Fruit fly (Drosophila melanogaster) whole organism, embryonic: ENCODE data around the gene GstD10.

Source experiments
- B-H1 ChIP-seq: fragments of 200-800 bp; sonication (Bioruptor generic); IDR thresholded peaks from 3 replicates; pipeline ENCODE4 v1.3.6; 2022; ENCODE audit warnings: missing biosample characterization, missing genetic modification characterization
- Bgb ChIP-seq: fragments of 200-800 bp; sonication (Bioruptor generic); IDR thresholded peaks from 2 replicates; pipeline ENCODE4 v1.3.6; 2022; ENCODE audit warnings: missing biosample characterization, missing genetic modification characterization; ENCODE audit not compliant: partially characterized antibody
- Bteb2 ChIP-seq: fragments of 200-800 bp; sonication (Bioruptor generic); optimal IDR thresholded peaks from 2 replicates; lab custom pipeline; 2016; ENCODE audit warnings: missing biosample characterization, missing genetic modification characterization
- CG10654 ChIP-seq: fragments of 200-800 bp; sonication (Bioruptor generic); optimal IDR thresholded peaks from 2 replicates; lab custom pipeline; 2016; ENCODE audit warnings: missing biosample characterization, missing genetic modification characterization
- CG11247 ChIP-seq: fragments of 200-800 bp; sonication (Bioruptor generic); IDR thresholded peaks from 2 replicates; pipeline ENCODE4 v1.3.6; 2022; ENCODE audit warnings: missing biosample characterization, missing genetic modification characterization
- CG11504 ChIP-seq: fragments of 200-800 bp; sonication (Bioruptor generic); optimal IDR thresholded peaks from 3 replicates; lab custom pipeline; 2019; ENCODE audit warnings: missing biosample characterization, mild to moderate bottlenecking, missing genetic modification characterization, moderate library complexity
- CG1233 ChIP-seq: fragments of 200-800 bp; sonication (Bioruptor generic); optimal IDR thresholded peaks from 4 replicates; lab custom pipeline; 2018; ENCODE audit warnings: missing biosample characterization, mild to moderate bottlenecking, missing genetic modification characterization
- CG14667 ChIP-seq: fragments of 200-800 bp; sonication (Bioruptor generic); IDR thresholded peaks from 2 replicates; pipeline ENCODE4 v1.3.6; 2022; ENCODE audit warnings: missing biosample characterization, missing genetic modification characterization
- CG14965 ChIP-seq: fragments of 200-800 bp; sonication (Bioruptor generic); optimal IDR thresholded peaks from 2 replicates; lab custom pipeline; 2016; ENCODE audit warnings: missing biosample characterization, missing genetic modification characterization, borderline replicate concordance
- CG16863 ChIP-seq: fragments of 200-800 bp; sonication (Bioruptor generic); optimal IDR thresholded peaks from 3 replicates; lab custom pipeline; 2016; ENCODE audit warnings: missing biosample characterization, missing genetic modification characterization
- CG17186 ChIP-seq: fragments of 200-800 bp; sonication (Bioruptor generic); optimal IDR thresholded peaks from 3 replicates; lab custom pipeline; 2017; ENCODE audit warnings: missing biosample characterization, missing genetic modification reagents, missing genetic modification characterization
- CG17912 ChIP-seq: fragments of 200-800 bp; sonication (Bioruptor generic); optimal IDR thresholded peaks from 2 replicates; lab custom pipeline; 2018; ENCODE audit warnings: missing biosample characterization, mild to moderate bottlenecking, missing genetic modification characterization
- CG18599 ChIP-seq: fragments of 200-800 bp; sonication (Bioruptor generic); optimal IDR thresholded peaks from 3 replicates; lab custom pipeline; 2017; ENCODE audit warnings: missing biosample characterization, missing genetic modification characterization, mild to moderate bottlenecking, moderate library complexity, missing genetic modification reagents
- CG2712 ChIP-seq: fragments of 200-800 bp; optimal IDR thresholded peaks from 3 replicates; lab custom pipeline; 2019; ENCODE audit warnings: missing biosample characterization, mild to moderate bottlenecking, missing genetic modification characterization, moderate library complexity
- CG30431 ChIP-seq: fragments of 200-800 bp; sonication (Bioruptor generic); optimal IDR thresholded peaks from 2 replicates; lab custom pipeline; 2017; ENCODE audit warnings: missing biosample characterization, missing genetic modification characterization
- CG34422 ChIP-seq: fragments of 200-800 bp; sonication (Bioruptor generic); IDR thresholded peaks from 3 replicates; pipeline ENCODE4 v1.3.6; 2022; ENCODE audit warnings: missing biosample characterization, missing genetic modification characterization
- CG43689 ChIP-seq: fragments of 200-800 bp; sonication (Bioruptor generic); IDR thresholded peaks from 2 replicates; pipeline ENCODE4 v1.3.6; 2022; ENCODE audit warnings: missing biosample characterization, missing genetic modification characterization
- CG6654 ChIP-seq: fragments of 200-800 bp; sonication (Bioruptor generic); optimal IDR thresholded peaks from 2 replicates; lab custom pipeline; 2017; ENCODE audit warnings: missing biosample characterization, mild to moderate bottlenecking, missing genetic modification characterization
- CG7928 ChIP-seq: fragments of 200-800 bp; sonication (Bioruptor generic); optimal IDR thresholded peaks from 2 replicates; lab custom pipeline; 2017; ENCODE audit warnings: missing biosample characterization, mild to moderate bottlenecking, missing genetic modification characterization
- Dad ChIP-seq: fragments of 200-800 bp; sonication (Bioruptor generic); optimal IDR thresholded peaks from 3 replicates; lab custom pipeline; 2016; ENCODE audit warnings: missing biosample characterization, missing genetic modification characterization
- Deaf1 ChIP-seq: fragments of 200-800 bp; optimal IDR thresholded peaks from 3 replicates; lab custom pipeline; 2019; ENCODE audit warnings: missing biosample characterization, mild to moderate bottlenecking, missing genetic modification characterization, moderate library complexity
- Dref ChIP-seq: fragments of 200-800 bp; sonication (Bioruptor generic); IDR thresholded peaks from 2 replicates; pipeline ENCODE4 v1.3.6; 2022; ENCODE audit warnings: missing biosample characterization, missing genetic modification characterization
- GATAe ChIP-seq: fragments of 200-800 bp; sonication (Bioruptor generic); conservative IDR thresholded peaks from 2 replicates; pipeline ENCODE4 v1.3.6; 2022; ENCODE audit warnings: missing biosample characterization, missing genetic modification characterization
- HLH54F ChIP-seq: fragments of 200-800 bp; sonication (Bioruptor generic); optimal IDR thresholded peaks from 3 replicates; lab custom pipeline; 2016; ENCODE audit warnings: missing biosample characterization, missing genetic modification characterization
- HLHmδ ChIP-seq: fragments of 200-800 bp; sonication (Bioruptor generic); optimal IDR thresholded peaks from 2 replicates; lab custom pipeline; 2018; ENCODE audit warnings: missing biosample characterization, mild to moderate bottlenecking, missing genetic modification characterization, moderate library complexity
- Hand ChIP-seq: fragments of 200-800 bp; sonication (Bioruptor generic); optimal IDR thresholded peaks from 2 replicates; lab custom pipeline; 2017; ENCODE audit warnings: mild to moderate bottlenecking, missing biosample characterization, missing genetic modification reagents, missing genetic modification characterization
- HmgD ChIP-seq: fragments of 200-800 bp; sonication (Bioruptor generic); optimal IDR thresholded peaks from 3 replicates; lab custom pipeline; 2016; ENCODE audit warnings: missing biosample characterization, missing genetic modification characterization
- Hr3 ChIP-seq: fragments of 200-800 bp; sonication (Bioruptor generic); optimal IDR thresholded peaks from 3 replicates; lab custom pipeline; 2016; ENCODE audit warnings: missing biosample characterization, missing genetic modification characterization
- Hsf ChIP-seq: fragments of 200-800 bp; sonication (Bioruptor generic); optimal IDR thresholded peaks from 3 replicates; lab custom pipeline; 2016; ENCODE audit warnings: missing biosample characterization, missing genetic modification characterization
- MBD-R2 ChIP-seq: fragments of 200-800 bp; sonication (Bioruptor generic); IDR thresholded peaks from 2 replicates; pipeline ENCODE4 v1.3.6; 2022; ENCODE audit warnings: missing biosample characterization, missing genetic modification characterization
- Neu2 ChIP-seq: fragments of 200-800 bp; sonication (Bioruptor generic); optimal IDR thresholded peaks from 3 replicates; lab custom pipeline; 2016; ENCODE audit warnings: missing biosample characterization, missing genetic modification characterization, borderline replicate concordance
- Scr ChIP-seq: fragments of 200-800 bp; sonication (Bioruptor generic); IDR thresholded peaks from 2 replicates; pipeline ENCODE4 v1.3.6; 2022; ENCODE audit warnings: missing biosample characterization, missing genetic modification characterization; ENCODE audit not compliant: partially characterized antibody
- cad ChIP-seq: fragments of >200 bp; optimal IDR thresholded peaks from 2 replicates; lab custom pipeline; 2017; ENCODE audit warnings: missing biosample characterization, missing genetic modification characterization
- grau ChIP-seq: fragments of 200-800 bp; optimal IDR thresholded peaks from 3 replicates; lab custom pipeline; 2019; ENCODE audit warnings: missing biosample characterization, mild to moderate bottlenecking, missing genetic modification characterization, moderate library complexity
- insv ChIP-seq, 2 experiments: fragments of 200-800 bp; sonication (Bioruptor generic); optimal IDR thresholded peaks; 3 replicates each; lab custom pipeline; 2016 to 2018; ENCODE audit warnings: missing biosample characterization in 2 of 2, missing genetic modification characterization in 2 of 2
- lab ChIP-seq: fragments of 200-800 bp; sonication (Bioruptor generic); optimal IDR thresholded peaks from 3 replicates; lab custom pipeline; 2017; ENCODE audit warnings: missing biosample characterization, missing genetic modification characterization, mild to moderate bottlenecking, moderate library complexity, missing genetic modification reagents
- lilli ChIP-seq: fragments of 200-800 bp; sonication (Bioruptor generic); optimal IDR thresholded peaks from 3 replicates; lab custom pipeline; 2016; ENCODE audit warnings: missing biosample characterization, missing genetic modification characterization
- lola ChIP-seq, 3 experiments: fragments of >200 bp in 2 of 3; fragments of 200-800 bp in 1 of 3; sonication (Bioruptor generic) in 1 of 3; optimal IDR thresholded peaks; 2 replicates each; lab custom pipeline; 2017 to 2019; ENCODE audit warnings: missing biosample characterization in 3 of 3, missing genetic modification characterization in 3 of 3, mild to moderate bottlenecking in 1 of 3, moderate library complexity in 1 of 3
- odd ChIP-seq: fragments of 200-800 bp; sonication (Bioruptor generic); optimal IDR thresholded peaks from 2 replicates; lab custom pipeline; 2017; ENCODE audit warnings: missing biosample characterization, mild to moderate bottlenecking, missing genetic modification characterization
- pita ChIP-seq: fragments of 200-800 bp; sonication (Bioruptor generic); optimal IDR thresholded peaks from 2 replicates; lab custom pipeline; 2017; ENCODE audit warnings: missing biosample characterization, mild to moderate bottlenecking, missing genetic modification characterization
- ranshi ChIP-seq: fragments of 200-800 bp; sonication (Bioruptor generic); IDR thresholded peaks from 2 replicates; pipeline ENCODE4 v1.3.6; 2022; ENCODE audit warnings: missing biosample characterization, missing genetic modification characterization
- sima ChIP-seq: fragments of 200-800 bp; sonication (Bioruptor generic); optimal IDR thresholded peaks from 2 replicates; lab custom pipeline; 2016; ENCODE audit warnings: missing biosample characterization, missing genetic modification characterization
- sna ChIP-seq: fragments of 200-800 bp; sonication (Bioruptor generic); IDR thresholded peaks from 2 replicates; pipeline ENCODE4 v1.3.6; 2022; ENCODE audit warnings: missing biosample characterization, missing genetic modification characterization; ENCODE audit not compliant: partially characterized antibody
- sqz ChIP-seq: fragments of 200-800 bp; sonication (Bioruptor generic); optimal IDR thresholded peaks from 3 replicates; lab custom pipeline; 2018; ENCODE audit warnings: missing biosample characterization, mild to moderate bottlenecking, missing genetic modification characterization
- stc ChIP-seq: fragments of 200-800 bp; sonication (Bioruptor generic); IDR thresholded peaks from 2 replicates; pipeline ENCODE4 v1.3.6; 2022; ENCODE audit warnings: missing biosample characterization, missing genetic modification characterization
- unc-4 ChIP-seq: fragments of 200-800 bp; sonication (Bioruptor generic); IDR thresholded peaks from 2 replicates; pipeline ENCODE4 v1.3.6; 2022; ENCODE audit warnings: missing biosample characterization, missing genetic modification characterization; ENCODE audit not compliant: partially characterized antibody
- vvl ChIP-seq: fragments of 200-800 bp; sonication (Bioruptor generic); IDR thresholded peaks from 2 replicates; pipeline ENCODE4 v1.3.6; 2022; ENCODE audit warnings: missing biosample characterization, missing genetic modification characterization
- zen2 ChIP-seq: fragments of 200-800 bp; sonication (Bioruptor generic); IDR thresholded peaks from 3 replicates; pipeline ENCODE4 v1.3.6; 2022; ENCODE audit warnings: missing biosample characterization, missing genetic modification characterization; ENCODE audit not compliant: partially characterized antibody

Gene GstD10

dm6 chr3R:12408160-12408559 is 42.6 kb upstream of the GstD10 start, which contains the start of gene CG5196 (continued):
- TF ChIP-seq grau (tag; lab: Kevin White, UChicago) (peak; percentile 31), unc-4 (GFP tag; lab: Robert Waterston, UW) (peak; percentile 73), Bgb (peak; percentile 84), HLHmδ (GFP tag; lab: Kevin White, UChicago) (peak; percentile 49), stc (GFP tag; lab: Robert Waterston, UW) (0 out of 2 replicates have a peak, but pooled peaks have one; percentile 25), B-H1 (GFP tag; lab: Robert Waterston, UW) (no peak), Dref (peak; percentile 93), CG18599 (GFP tag; lab: Kevin White, UChicago) (no peak), GATAe (GFP tag; lab: Robert Waterston, UW) (no peak), CG34422 (peak; percentile 84; the same call in 2 of the 3 replicates), ranshi (GFP tag; lab: Robert Waterston, UW) (no peak), CG10654 (GFP tag; lab: Kevin White, UChicago) (no peak), zen2 (GFP tag; lab: Robert Waterston, UW) (peak; percentile 74), CG17186 (GFP tag; lab: Kevin White, UChicago) (peak; percentile 49), lilli (GFP tag; lab: Kevin White, UChicago) (peak; percentile 11), CG1233 (no peak), CG14965 (GFP tag; lab: Kevin White, UChicago) (no peak), sna (GFP tag; lab: Robert Waterston, UW) (peak; percentile 60), MBD-R2 (GFP tag; lab: Robert Waterston, UW) (peak; percentile 95), CG6654 (peak; percentile 95), Hsf (GFP tag; lab: Kevin White, UChicago) (no peak), sima (GFP tag; lab: Kevin White, UChicago) (no peak), cad (no peak)

dm6 chr3R:12406235-12407196 is 41.0 kb upstream of the GstD10 start, which contains the start of gene CG5167:
Gene CG5167, plus strand, starts transcription at chr3R:12406532.
- TF ChIP-seq sqz (GFP tag; lab: Kevin White, UChicago) (peak; percentile 2), Hand (GFP tag; lab: Kevin White, UChicago) (no peak), pita (no peak), Neu2 (GFP tag; lab: Kevin White, UChicago) (no peak), CG17912 (GFP tag; lab: Kevin White, UChicago) (no peak), CG11247 (no peak), HmgD (no peak), Hr3 (GFP tag; lab: Kevin White, UChicago) (no peak), odd (GFP tag; lab: Kevin White, UChicago) (peak; percentile 3), vvl (GFP tag; lab: Robert Waterston, UW) (peak; percentile 49; the same call in 1 of the 2 replicates), CG14667 (GFP tag; lab: Robert Waterston, UW) (no peak), Dad (GFP tag; lab: Kevin White, UChicago) (no peak), HLH54F (GFP tag; lab: Kevin White, UChicago) (no peak), CG11504 (tag; lab: Kevin White, UChicago) (no peak), Bteb2 (GFP tag; lab: Kevin White, UChicago) (no peak), CG30431 (no peak), CG43689 (no peak), sima (GFP tag; lab: Kevin White, UChicago) (no peak), Deaf1 (peak; percentile 50), CG16863 (GFP tag; lab: Kevin White, UChicago) (no peak), CG7928 (GFP tag; lab: Kevin White, UChicago) (no peak), CG2712 (tag; lab: Kevin White, UChicago) (peak; percentile 64), Scr (GFP tag; lab: Robert Waterston, UW) (no peak; the same call in 1 of the 2 replicates), insv (GFP tag; optimal IDR thresholded peaks at IDR 0.05; lab: Kevin White, UChicago) (peak in 1 of 2 experiments; percentile 4), lab (GFP tag; lab: Kevin White, UChicago) (peak; percentile 54), lola (GFP tag; optimal IDR thresholded peaks at IDR 0.05; lab: Kevin White, UChicago) (peak in 1 of 3 experiments; percentile 49)
